Fruit fly (Drosophila melanogaster) whole organism: ENCODE data around the gene CG31515.

Experiments
- CG8478 ChIP-seq: fragments of >200 bp; optimal IDR thresholded peaks from 2 replicates; lab custom pipeline; 2018; ENCODE audit warnings: inconsistent platforms
- EcR ChIP-seq, 2 experiments: fragments of >200 bp; optimal IDR thresholded peaks; 2 replicates each; lab custom pipeline; 2017; ENCODE audit warnings: missing biosample characterization in 2 of 2, missing genetic modification characterization in 2 of 2, missing genetic modification reagents in 2 of 2
- pan ChIP-seq: fragments of >200 bp; optimal IDR thresholded peaks from 2 replicates; lab custom pipeline; 2017
- psq ChIP-seq: fragments of >200 bp; optimal IDR thresholded peaks from 2 replicates; lab custom pipeline; 2017
- usp ChIP-seq: fragments of >200 bp; optimal IDR thresholded peaks from 2 replicates; lab custom pipeline; 2017; ENCODE audit warnings: missing biosample characterization, missing genetic modification characterization, mixed read lengths

dm6 chr3R:23386021-23386457, 2.7 kb downstream of the CG31515 start:
- no peak for TF ChIP-seq CG8478 (lab: Kevin White, UChicago)
- no peak for TF ChIP-seq EcR (GFP tag; optimal IDR thresholded peaks at IDR 0.05; lab: Kevin White, UChicago)
- no peak for TF ChIP-seq psq (lab: Kevin White, UChicago)
- TF ChIP-seq usp (GFP tag; lab: Kevin White, UChicago), result no peak
- no peak for TF ChIP-seq pan (lab: Kevin White, UChicago)
